Fruit fly (Drosophila melanogaster): Measurements from ENCODE around the gene bigmax.

The bigmax gene

DNA sequence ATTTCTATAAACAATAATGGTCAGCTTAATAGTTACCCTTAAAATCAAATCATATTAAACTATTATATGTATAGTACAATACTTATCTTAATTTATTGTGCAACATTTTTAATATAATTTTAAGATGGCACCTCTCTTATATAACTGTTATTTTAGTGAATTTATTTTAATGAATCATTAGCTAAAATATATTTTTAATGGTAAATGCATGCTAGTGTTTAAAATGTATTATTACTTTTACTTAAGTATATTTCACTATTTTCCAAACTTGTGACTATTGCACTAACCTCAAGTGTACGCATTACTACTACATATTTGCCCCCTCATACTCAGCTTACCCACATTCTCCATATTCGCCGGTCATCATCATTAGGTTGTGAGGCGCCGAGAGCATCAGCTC, 42.1 kb downstream of the bigmax start (continued):
- peak; percentile 45; the same call in 1 of the 2 replicates for TF ChIP-seq CG7372 (GFP tag; IDR thresholded peaks at IDR 0.05)
- no peak for TF ChIP-seq Med (GFP tag)
- peak; percentile 59 for TF ChIP-seq HHEX (GFP tag; optimal IDR thresholded peaks at IDR 0.05)
- peak; percentile 77 for TF ChIP-seq sug (tag; optimal IDR thresholded peaks at IDR 0.05)
- peak; percentile 52 for TF ChIP-seq psq (GFP tag; optimal IDR thresholded peaks at IDR 0.05)
- peak; percentile 51; the same call in 2 of the 3 replicates for TF ChIP-seq croc (GFP tag; conservative IDR thresholded peaks at IDR 0.05)
- TF ChIP-seq HLHmδ (GFP tag; optimal IDR thresholded peaks at IDR 0.05): no peak
- peak; percentile 78 for TF ChIP-seq sd (tag; optimal IDR thresholded peaks at IDR 0.05)
- no peak for TF ChIP-seq her (GFP tag; optimal IDR thresholded peaks at IDR 0.05)
- TF ChIP-seq CG1792 (GFP tag; optimal IDR thresholded peaks at IDR 0.05): no peak
- no peak for TF ChIP-seq Atf3 (GFP tag; optimal IDR thresholded peaks at IDR 0.05)
- no peak for TF ChIP-seq CG11093 (GFP tag; IDR thresholded peaks at IDR 0.05)
- TF ChIP-seq HLH4C (GFP tag; IDR thresholded peaks at IDR 0.05; ENCODE audit: partially characterized antibody): no peak
- no peak for TF ChIP-seq lbe (GFP tag; optimal IDR thresholded peaks at IDR 0.05)
- peak; percentile 69 for TF ChIP-seq Ptx1 (GFP tag; IDR thresholded peaks at IDR 0.05)
- no peak for TF ChIP-seq zfh2 (GFP tag; optimal IDR thresholded peaks at IDR 0.05)
- no peak for TF ChIP-seq Taf1 (GFP tag; IDR thresholded peaks at IDR 0.05)
- TF ChIP-seq CkIIα-i1 (GFP tag; IDR thresholded peaks at IDR 0.05): no peak
- TF ChIP-seq fd96Cb (tag; optimal IDR thresholded peaks at IDR 0.05): peak; percentile 78
- peak; percentile 87 for TF ChIP-seq nerfin-1 (tag; optimal IDR thresholded peaks at IDR 0.05)
- TF ChIP-seq nom (GFP tag; optimal IDR thresholded peaks at IDR 0.05): peak; percentile 56
- TF ChIP-seq BEAF-32 (GFP tag; optimal IDR thresholded peaks at IDR 0.05): no peak
- TF ChIP-seq CG17359 (tag; optimal IDR thresholded peaks at IDR 0.05): peak; percentile 83
- no peak for TF ChIP-seq GATAe (GFP tag; conservative IDR thresholded peaks at IDR 0.05)
- no peak for TF ChIP-seq Dfd (GFP tag; optimal IDR thresholded peaks at IDR 0.05)
- TF ChIP-seq CG6272 (GFP tag; IDR thresholded peaks at IDR 0.05): no peak
- no peak; the same call in 1 of the 2 replicates for TF ChIP-seq MBD-R2 (GFP tag; IDR thresholded peaks at IDR 0.05)
- no peak for TF ChIP-seq CG16863 (GFP tag; optimal IDR thresholded peaks at IDR 0.05)
- TF ChIP-seq CG17829 (tag; optimal IDR thresholded peaks at IDR 0.05): peak; percentile 93
- TF ChIP-seq CG6654 (GFP tag; optimal IDR thresholded peaks at IDR 0.05): peak; percentile 38
- peak; percentile 59; the same call in 2 of the 3 replicates for TF ChIP-seq ci (GFP tag; IDR thresholded peaks at IDR 0.05)
- TF ChIP-seq emc (GFP tag; optimal IDR thresholded peaks at IDR 0.05): no peak

DNA sequence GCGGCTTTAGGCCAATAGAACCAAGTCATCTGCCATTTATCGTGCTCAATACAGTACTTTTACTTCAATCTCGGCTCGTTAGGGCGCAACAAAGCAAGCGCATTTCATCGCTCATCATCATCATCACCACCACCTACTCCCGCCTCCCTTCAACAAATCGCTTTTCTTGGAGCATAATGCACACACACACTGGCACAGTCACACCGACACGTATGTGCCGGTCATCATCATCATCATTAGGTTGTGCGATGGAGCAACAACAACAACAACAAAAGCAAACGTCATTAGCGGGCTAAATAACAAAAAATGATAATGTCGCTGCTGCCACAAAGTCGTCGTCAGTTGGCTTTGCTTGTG, 42.9 kb downstream of the bigmax start:
- TF ChIP-seq CG34224 (GFP tag; IDR thresholded peaks at IDR 0.05; ENCODE audit: partially characterized antibody) (0 out of 3 replicates have a peak, but pooled peaks have one; percentile 33), ci (GFP tag; IDR thresholded peaks at IDR 0.05) (peak; percentile 52; the same call in 1 of the 3 replicates), Sry-δ (GFP tag; optimal IDR thresholded peaks at IDR 0.05) (peak; percentile 16), Xbp1 (GFP tag; optimal IDR thresholded peaks at IDR 0.05) (no peak), CG30403 (GFP tag; optimal IDR thresholded peaks at IDR 0.05) (no peak), CrebB (tag; optimal IDR thresholded peaks at IDR 0.05) (peak; percentile 17), tgo (GFP tag; IDR thresholded peaks at IDR 0.05) (0 out of 3 replicates have a peak, but pooled peaks have one; percentile 19), CG7928 (GFP tag; optimal IDR thresholded peaks at IDR 0.05) (no peak), Elba2 (GFP tag; optimal IDR thresholded peaks at IDR 0.05) (peak; percentile 39), CG3281 (GFP tag; optimal IDR thresholded peaks at IDR 0.05) (peak; percentile 5), rib (GFP tag; IDR thresholded peaks at IDR 0.05) (0 out of 2 replicates have a peak, but pooled peaks have one; percentile 13), nmo (GFP tag; optimal IDR thresholded peaks at IDR 0.05) (peak; percentile 10), Sin3A (optimal IDR thresholded peaks at IDR 0.05) (peak; percentile 0), CG9215 (GFP tag; IDR thresholded peaks at IDR 0.05) (peak; percentile 26; the same call in 1 of the 2 replicates), shn (GFP tag; optimal IDR thresholded peaks at IDR 0.05) (peak; percentile 49), grn (GFP tag; optimal IDR thresholded peaks at IDR 0.05) (no peak), kay (GFP tag; optimal IDR thresholded peaks at IDR 0.05) (peak; percentile 38), pros (GFP tag; optimal IDR thresholded peaks at IDR 0.05) (peak; percentile 13), Nf-YC (tag; optimal IDR thresholded peaks at IDR 0.05) (peak; percentile 50), crol (GFP tag; IDR thresholded peaks at IDR 0.05) (peak; percentile 73), Bdp1 (GFP tag; optimal IDR thresholded peaks at IDR 0.05) (no peak), pzg (GFP tag; optimal IDR thresholded peaks at IDR 0.05) (peak; percentile 10)

Data from whole organism, embryonic.